Fruit fly (Drosophila melanogaster) whole organism, pupa: Measurements from ENCODE around the gene CG43321.

Experiments used
- CG10348 ChIP-seq: fragments of 200-800 bp; sonication (Bioruptor generic); IDR thresholded peaks from 2 replicates; pipeline ENCODE4 v1.3.6; 2022; ENCODE audit warnings: missing biosample characterization, missing genetic modification characterization
- CG12605 ChIP-seq: fragments of 200-800 bp; sonication (Bioruptor generic); IDR thresholded peaks from 2 replicates; pipeline ENCODE4 v1.3.6; 2022; ENCODE audit warnings: missing biosample characterization, missing genetic modification characterization
- CG13204 ChIP-seq: fragments of 200-800 bp; sonication (Bioruptor generic); optimal IDR thresholded peaks from 2 replicates; lab custom pipeline; 2018; ENCODE audit warnings: missing biosample characterization, mild to moderate bottlenecking, missing genetic modification characterization, moderate library complexity
- CG14655 ChIP-seq: fragments of 200-800 bp; sonication (Bioruptor generic); optimal IDR thresholded peaks from 3 replicates; lab custom pipeline; 2017; ENCODE audit warnings: mild to moderate bottlenecking, missing biosample characterization, missing genetic modification reagents, missing genetic modification characterization
- CG15710 ChIP-seq: fragments of 200-800 bp; sonication (Bioruptor generic); optimal IDR thresholded peaks from 2 replicates; lab custom pipeline; 2018; ENCODE audit warnings: missing biosample characterization, mild to moderate bottlenecking, missing genetic modification characterization, moderate library complexity
- CG17806 ChIP-seq: fragments of 200-800 bp; sonication (Bioruptor generic); optimal IDR thresholded peaks from 2 replicates; lab custom pipeline; 2018; ENCODE audit warnings: missing biosample characterization, mild to moderate bottlenecking, missing genetic modification characterization, moderate library complexity
- CG32121 ChIP-seq: fragments of 200-800 bp; sonication (Bioruptor generic); IDR thresholded peaks from 2 replicates; pipeline ENCODE4 v1.3.6; 2022; ENCODE audit warnings: missing biosample characterization, missing genetic modification characterization
- CG34367 ChIP-seq: fragments of 200-800 bp; sonication (Bioruptor generic); optimal IDR thresholded peaks from 2 replicates; lab custom pipeline; 2018; ENCODE audit warnings: missing biosample characterization, mild to moderate bottlenecking, missing genetic modification characterization
- CG4496 ChIP-seq: fragments of 200-800 bp; sonication (Bioruptor generic); IDR thresholded peaks from 3 replicates; pipeline ENCODE4 v1.3.6; 2022; ENCODE audit warnings: missing biosample characterization, missing genetic modification characterization
- CG8159 ChIP-seq: fragments of 200-800 bp; sonication (Bioruptor generic); optimal IDR thresholded peaks from 3 replicates; lab custom pipeline; 2018; ENCODE audit warnings: missing biosample characterization, mild to moderate bottlenecking, missing genetic modification characterization, moderate library complexity
- CG8301 ChIP-seq: fragments of 200-800 bp; sonication (Bioruptor generic); optimal IDR thresholded peaks from 2 replicates; lab custom pipeline; 2018; ENCODE audit warnings: missing biosample characterization, mild to moderate bottlenecking, missing genetic modification characterization
- CG9948 ChIP-seq: fragments of 200-800 bp; sonication (Bioruptor generic); optimal IDR thresholded peaks from 2 replicates; lab custom pipeline; 2018; ENCODE audit warnings: missing biosample characterization, mild to moderate bottlenecking, missing genetic modification characterization, moderate library complexity
- D1 ChIP-seq: fragments of 200-800 bp; sonication (Bioruptor generic); optimal IDR thresholded peaks from 2 replicates; lab custom pipeline; 2018; ENCODE audit warnings: missing biosample characterization, mild to moderate bottlenecking, missing genetic modification characterization, moderate library complexity
- EcR ChIP-seq: fragments of 200-800 bp; sonication (Bioruptor generic); optimal IDR thresholded peaks from 3 replicates; lab custom pipeline; 2019; ENCODE audit warnings: missing biosample characterization, missing genetic modification characterization, mild to moderate bottlenecking, moderate library complexity, missing genetic modification reagents
- Ets98B ChIP-seq: fragments of 200-800 bp; sonication (Bioruptor generic); IDR thresholded peaks from 2 replicates; pipeline ENCODE4 v1.3.6; 2022; ENCODE audit warnings: missing biosample characterization, missing genetic modification characterization
- Pif1A ChIP-seq: fragments of 200-800 bp; sonication (Bioruptor generic); optimal IDR thresholded peaks from 3 replicates; lab custom pipeline; 2016; ENCODE audit warnings: missing biosample characterization, missing genetic modification characterization
- Pif1B ChIP-seq: fragments of 200-800 bp; sonication (Bioruptor generic); optimal IDR thresholded peaks from 3 replicates; lab custom pipeline; 2016; ENCODE audit warnings: missing biosample characterization, missing genetic modification characterization
- Snoo ChIP-seq: fragments of 200-800 bp; sonication (Bioruptor generic); optimal IDR thresholded peaks from 3 replicates; lab custom pipeline; 2017; ENCODE audit warnings: missing biosample characterization, mild to moderate bottlenecking, missing genetic modification characterization, inconsistent platforms
- fd96Ca ChIP-seq: fragments of 200-800 bp; sonication (Bioruptor generic); IDR thresholded peaks from 3 replicates; pipeline ENCODE4 v1.3.6; 2022; ENCODE audit warnings: missing biosample characterization, missing genetic modification characterization
- gl ChIP-seq: fragments of 200-800 bp; sonication (Bioruptor generic); optimal IDR thresholded peaks from 2 replicates; lab custom pipeline; 2018; ENCODE audit warnings: missing biosample characterization, mild to moderate bottlenecking, missing genetic modification characterization
- rn ChIP-seq: fragments of 200-800 bp; sonication (Bioruptor generic); IDR thresholded peaks from 2 replicates; pipeline ENCODE4 v1.3.6; 2022; ENCODE audit warnings: missing biosample characterization, missing genetic modification characterization

CG43321 gene

dm6 chr2L:6970813-6971212 is 41.2 kb upstream of the CG43321 start:
- no peak for TF ChIP-seq CG10348
- no peak for TF ChIP-seq fd96Ca
- no peak for TF ChIP-seq Pif1A (GFP tag; lab: Kevin White, UChicago)

dm6 chr2L:6971597-6972036 is 40.4 kb upstream of the CG43321 start, which contains the start of gene snRNP-U1-70K:
Gene snRNP-U1-70K (minus strand): TSS chr2L:6971737.
- TF ChIP-seq gl (tag; lab: Kevin White, UChicago) (no peak), CG14655 (GFP tag; lab: Kevin White, UChicago) (no peak), CG10348 (no peak), CG32121 (GFP tag; lab: Robert Waterston, UW) (no peak), CG4496 (no peak), rn (no peak), CG15710 (tag; lab: Kevin White, UChicago) (no peak), EcR (GFP tag; lab: Kevin White, UChicago) (no peak), Ets98B (GFP tag; lab: Robert Waterston, UW) (no peak), Pif1A (GFP tag; lab: Kevin White, UChicago) (no peak), CG13204 (no peak), fd96Ca (no peak), D1 (tag; lab: Kevin White, UChicago) (no peak), CG12605 (GFP tag; lab: Robert Waterston, UW) (no peak), CG8301 (tag; lab: Kevin White, UChicago) (no peak), CG9948 (tag; lab: Kevin White, UChicago) (no peak)

dm6 chr2L:6991085-6991484 is 21.0 kb upstream of the CG43321 start:
- TF ChIP-seq Snoo (tag; lab: Kevin White, UChicago) (peak; percentile 33), Ets98B (GFP tag; lab: Robert Waterston, UW) (peak; percentile 88), CG9948 (tag; lab: Kevin White, UChicago) (peak; percentile 38), CG34367 (tag; lab: Kevin White, UChicago) (peak; percentile 65), CG15710 (tag; lab: Kevin White, UChicago) (peak; percentile 61), rn (0 out of 2 replicates have a peak, but pooled peaks have one; percentile 47), CG17806 (peak; percentile 56), CG13204 (no peak), CG32121 (GFP tag; lab: Robert Waterston, UW) (peak; percentile 83), CG10348 (0 out of 2 replicates have a peak, but pooled peaks have one; percentile 35), EcR (GFP tag; lab: Kevin White, UChicago) (peak; percentile 41), CG8159 (tag; lab: Kevin White, UChicago) (peak; percentile 67), Pif1B (GFP tag; lab: Kevin White, UChicago) (peak; percentile 49), CG4496 (peak; percentile 87), gl (tag; lab: Kevin White, UChicago) (peak; percentile 23), fd96Ca (peak; percentile 87), CG12605 (GFP tag; lab: Robert Waterston, UW) (peak; percentile 77), CG14655 (GFP tag; lab: Kevin White, UChicago) (peak; percentile 76), Pif1A (GFP tag; lab: Kevin White, UChicago) (peak; percentile 58), CG8301 (tag; lab: Kevin White, UChicago) (peak; percentile 75), D1 (tag; lab: Kevin White, UChicago) (no peak)

- TF ChIP-seq Ets98B (GFP tag; lab: Robert Waterston, UW) (no peak), CG8159 (tag; lab: Kevin White, UChicago) (no peak), CG32121 (GFP tag; lab: Robert Waterston, UW) (no peak), fd96Ca (no peak), CG14655 (GFP tag; lab: Kevin White, UChicago) (no peak), CG8301 (tag; lab: Kevin White, UChicago) (no peak), rn (no peak), CG9948 (tag; lab: Kevin White, UChicago) (no peak), CG34367 (tag; lab: Kevin White, UChicago) (no peak), D1 (tag; lab: Kevin White, UChicago) (no peak), CG13204 (no peak), CG4496 (no peak), Snoo (tag; lab: Kevin White, UChicago) (no peak), EcR (GFP tag; lab: Kevin White, UChicago) (no peak), gl (tag; lab: Kevin White, UChicago) (no peak), CG15710 (tag; lab: Kevin White, UChicago) (no peak)
Measured at dm6 chr2L:6998736-6999135, 13.3 kb upstream of the CG43321 start.

- peak; percentile 50 for TF ChIP-seq EcR (GFP tag; lab: Kevin White, UChicago)
- no peak for TF ChIP-seq Pif1A (GFP tag; lab: Kevin White, UChicago)
- TF ChIP-seq, all 21 proteins: peak for 1
Measured at dm6 chr2L:7004304-7004703, 7.8 kb upstream of the CG43321 start.

DNA sequence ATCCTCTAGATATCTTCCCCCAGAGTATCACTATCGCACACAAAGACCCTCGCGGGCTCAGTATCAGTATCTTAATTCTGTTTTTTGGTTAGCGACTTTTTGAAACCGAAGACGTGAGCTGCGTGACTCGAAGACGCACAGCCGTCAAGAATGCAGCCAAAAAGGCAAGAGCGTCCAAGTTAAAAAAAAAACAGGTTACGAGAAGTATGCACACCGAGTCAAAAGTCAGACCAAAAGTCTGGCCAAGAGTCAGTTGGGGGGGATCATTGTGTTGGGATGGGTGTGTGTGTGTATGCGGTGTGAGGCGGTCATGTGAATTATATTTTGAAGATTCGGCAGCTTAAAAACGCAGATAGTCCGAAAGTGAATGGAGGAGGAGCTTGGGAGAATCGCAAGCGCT is 6.6 kb upstream of the CG43321 start:
- peak; percentile 20 for TF ChIP-seq EcR (GFP tag; lab: Kevin White, UChicago)
- no peak for TF ChIP-seq CG10348

dm6 chr2L:7007564-7007963 is 4.5 kb upstream of the CG43321 start:
- TF ChIP-seq CG4496: no peak
- no peak for TF ChIP-seq CG14655 (GFP tag; lab: Kevin White, UChicago)
- TF ChIP-seq Pif1B (GFP tag; lab: Kevin White, UChicago): no peak
- TF ChIP-seq gl (tag; lab: Kevin White, UChicago): no peak
- TF ChIP-seq fd96Ca: no peak
- TF ChIP-seq CG12605 (GFP tag; lab: Robert Waterston, UW): no peak
- no peak for TF ChIP-seq CG34367 (tag; lab: Kevin White, UChicago)
- TF ChIP-seq Pif1A (GFP tag; lab: Kevin White, UChicago): no peak
- TF ChIP-seq CG9948 (tag; lab: Kevin White, UChicago): no peak
- TF ChIP-seq CG17806: no peak
- no peak for TF ChIP-seq Ets98B (GFP tag; lab: Robert Waterston, UW)
- no peak for TF ChIP-seq EcR (GFP tag; lab: Kevin White, UChicago)
- no peak for TF ChIP-seq CG10348
